Worm (Caenorhabditis elegans) whole organism, early embryonic: ENCODE measurements around the gene cox-18.

Experiments
- scrt-1 ChIP-seq: fragments of 200-800 bp; sonication (Bioruptor generic); IDR thresholded peaks from 2 replicates; pipeline ENCODE4 v1.3.6; 2022; ENCODE audit warnings: missing genetic modification characterization, missing compliant biosample characterization
- sea-1 ChIP-seq: fragments of 200-800 bp; sonication (Bioruptor generic); conservative IDR thresholded peaks from 2 replicates; pipeline ENCODE4 v1.3.6; 2022; ENCODE audit warnings: missing genetic modification characterization, missing compliant biosample characterization

DNA sequence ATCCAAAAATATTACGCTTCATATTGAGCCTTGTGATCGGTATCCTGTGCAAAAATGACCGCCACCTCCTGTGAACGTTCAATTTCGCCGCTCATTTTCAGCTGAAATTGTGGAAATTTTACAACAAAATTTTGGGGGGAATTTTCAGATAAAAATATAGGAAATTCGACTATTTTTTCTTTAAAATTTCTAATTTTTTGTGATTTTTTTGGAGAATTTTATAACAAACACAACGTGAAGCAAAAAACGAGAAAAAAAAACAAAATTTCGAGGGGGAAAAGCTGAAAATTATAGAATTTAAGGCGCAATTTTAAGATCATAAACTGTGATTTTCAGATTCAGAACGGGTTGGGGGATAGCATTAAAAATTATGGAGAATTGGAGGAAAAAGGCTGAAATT, 10.3 kb upstream of the cox-18 start, which contains the start of gene csn-4:
- no peak for TF ChIP-seq scrt-1 (GFP tag; lab: Robert Waterston, UW)
- no peak for TF ChIP-seq sea-1 (GFP tag; lab: Robert Waterston, UW)
